Fruit fly (Drosophila melanogaster): ENCODE measurements around the gene Acbp3.

Gene Acbp3

dm6 chr3L:7105693-7106092, 25.0 kb upstream of the Acbp3 start (continued):
- TF ChIP-seq CG8478 (optimal IDR thresholded peaks at IDR 0.05) (no peak), Sox100B (GFP tag; optimal IDR thresholded peaks at IDR 0.05) (no peak), Dad (GFP tag; optimal IDR thresholded peaks at IDR 0.05) (no peak), CG32767 (GFP tag; IDR thresholded peaks at IDR 0.05) (no peak), HHEX (GFP tag; optimal IDR thresholded peaks at IDR 0.05) (no peak), Vsx1 (GFP tag; optimal IDR thresholded peaks at IDR 0.05) (no peak), CG31388 (GFP tag; optimal IDR thresholded peaks at IDR 0.05) (no peak), az2 (GFP tag; optimal IDR thresholded peaks at IDR 0.05) (no peak), chinmo (GFP tag; IDR thresholded peaks at IDR 0.05; ENCODE audit: partially characterized antibody) (no peak), CG13424 (tag; optimal IDR thresholded peaks at IDR 0.05) (peak; percentile 12), CG17359 (tag; optimal IDR thresholded peaks at IDR 0.05) (peak; percentile 18), zfh2 (GFP tag; optimal IDR thresholded peaks at IDR 0.05) (no peak), Max (GFP tag; optimal IDR thresholded peaks at IDR 0.05) (no peak), phol (tag; optimal IDR thresholded peaks at IDR 0.05) (peak; percentile 26), sc (optimal IDR thresholded peaks at IDR 0.05) (no peak), sc (GFP tag; optimal IDR thresholded peaks at IDR 0.05) (no peak), ems (GFP tag; optimal IDR thresholded peaks at IDR 0.05) (no peak), hkb (optimal IDR thresholded peaks at IDR 0.05) (no peak), hkb (GFP tag; IDR thresholded peaks at IDR 0.05) (peak; percentile 31; the same call in 1 of the 2 replicates), ftz-f1 (GFP tag; optimal IDR thresholded peaks at IDR 0.05) (no peak), H15 (GFP tag; IDR thresholded peaks at IDR 0.05) (no peak), Hr51 (GFP tag; optimal IDR thresholded peaks at IDR 0.05) (peak in 1 of 2 experiments; percentile 47), CG12236 (GFP tag; optimal IDR thresholded peaks at IDR 0.05) (no peak), bab2 (GFP tag; optimal IDR thresholded peaks at IDR 0.05) (no peak), slbo (GFP tag; IDR thresholded peaks at IDR 0.05) (no peak), HmgD (GFP tag; optimal IDR thresholded peaks at IDR 0.05) (no peak), CrebB (tag; optimal IDR thresholded peaks at IDR 0.05) (no peak), nau (GFP tag; optimal IDR thresholded peaks at IDR 0.05) (no peak), amos (GFP tag; IDR thresholded peaks at IDR 0.05; ENCODE audit: partially characterized antibody) (no peak), odd (GFP tag; optimal IDR thresholded peaks at IDR 0.05) (no peak), trem (tag; optimal IDR thresholded peaks at IDR 0.05) (no peak), CG18476 (GFP tag; optimal IDR thresholded peaks at IDR 0.05) (no peak), D19B (GFP tag; optimal IDR thresholded peaks at IDR 0.05) (no peak), lab (GFP tag; optimal IDR thresholded peaks at IDR 0.05) (peak; percentile 2), CG9727 (GFP tag; optimal IDR thresholded peaks at IDR 0.05) (no peak), unpg (GFP tag; optimal IDR thresholded peaks at IDR 0.05) (peak; percentile 5), Xbp1 (GFP tag; optimal IDR thresholded peaks at IDR 0.05) (no peak), bbx (GFP tag; IDR thresholded peaks at IDR 0.05; ENCODE audit: partially characterized antibody) (no peak), CG42726 (GFP tag; IDR thresholded peaks at IDR 0.05; ENCODE audit: partially characterized antibody) (no peak), twi (tag; optimal IDR thresholded peaks at IDR 0.05) (no peak), sima (GFP tag; optimal IDR thresholded peaks at IDR 0.05) (no peak), CG3407 (GFP tag; optimal IDR thresholded peaks at IDR 0.05) (peak; percentile 3), Mes4 (GFP tag; optimal IDR thresholded peaks at IDR 0.05) (no peak), unc-4 (GFP tag; IDR thresholded peaks at IDR 0.05; ENCODE audit: partially characterized antibody) (no peak), tgo (GFP tag; IDR thresholded peaks at IDR 0.05) (no peak), crol (GFP tag; IDR thresholded peaks at IDR 0.05) (no peak), en (GFP tag; optimal IDR thresholded peaks at IDR 0.05) (no peak), CG31441 (GFP tag; IDR thresholded peaks at IDR 0.05) (peak; percentile 43; the same call in 1 of the 2 replicates), CG8924 (tag; optimal IDR thresholded peaks at IDR 0.05) (no peak), CG4617 (GFP tag; optimal IDR thresholded peaks at IDR 0.05; ENCODE audit: borderline replicate concordance) (no peak), Bteb2 (GFP tag; optimal IDR thresholded peaks at IDR 0.05) (no peak), psq (GFP tag; optimal IDR thresholded peaks at IDR 0.05) (no peak)

Measured in whole organism, embryonic.